Worm (Caenorhabditis elegans) whole organism, young adult: Measurements from ENCODE around the gene T09F3.5.

Experiments
- B0336.3 ChIP-seq: fragments of 200-800 bp; sonication (Bioruptor generic); IDR thresholded peaks from 2 replicates; pipeline ENCODE4 v1.3.6; 2022; ENCODE audit warnings: missing genetic modification characterization, missing compliant biosample characterization
- F33H1.4 ChIP-seq: fragments of 200-800 bp; sonication (Bioruptor generic); IDR thresholded peaks from 2 replicates; pipeline ENCODE4 v1.3.6; 2022; ENCODE audit warnings: missing genetic modification reagents, missing genetic modification characterization, missing compliant biosample characterization
- F52B5.7 ChIP-seq: sonication (generic microtip); optimal IDR thresholded peaks from 2 replicates; lab custom pipeline; 2016; ENCODE audit warnings: mild to moderate bottlenecking, missing genetic modification characterization, missing compliant biosample characterization
- F55B11.4 ChIP-seq: sonication (generic microtip); optimal IDR thresholded peaks from 2 replicates; lab custom pipeline; 2016; ENCODE audit warnings: missing compliant biosample characterization, missing genetic modification characterization, borderline replicate concordance; ENCODE audit not compliant: insufficient read depth
- K11D2.4 ChIP-seq: fragments of 200-800 bp; sonication (Bioruptor generic); IDR thresholded peaks from 2 replicates; pipeline ENCODE4 v1.3.6; 2022; ENCODE audit warnings: missing genetic modification reagents, missing genetic modification characterization, missing compliant biosample characterization
- T07F8.4 ChIP-seq: sonication (generic microtip); optimal IDR thresholded peaks from 2 replicates; lab custom pipeline; 2016; ENCODE audit warnings: mild to moderate bottlenecking, missing genetic modification characterization, moderate library complexity, missing compliant biosample characterization
- Y53F4B.3 ChIP-seq: fragments of 200-800 bp; sonication (Bioruptor generic); IDR thresholded peaks from 2 replicates; pipeline ENCODE4 v1.3.6; 2022; ENCODE audit warnings: missing genetic modification reagents, missing genetic modification characterization, missing compliant biosample characterization
- Y67H2A.10 ChIP-seq: fragments of 200-800 bp; sonication (Bioruptor generic); conservative IDR thresholded peaks from 2 replicates; pipeline ENCODE4 v1.3.6; 2022; ENCODE audit warnings: missing genetic modification reagents, missing genetic modification characterization, missing compliant biosample characterization
- atf-7 ChIP-seq: sonication (generic microtip); optimal IDR thresholded peaks from 2 replicates; lab custom pipeline; 2017; ENCODE audit warnings: mild to moderate bottlenecking, missing genetic modification characterization, missing compliant biosample characterization
- athp-1 ChIP-seq: sonication (generic microtip); optimal IDR thresholded peaks from 2 replicates; lab custom pipeline; 2017; ENCODE audit warnings: mild to moderate bottlenecking, missing genetic modification characterization, missing compliant biosample characterization
- ccch-3 ChIP-seq: fragments of 200-800 bp; sonication (Bioruptor generic); optimal IDR thresholded peaks from 2 replicates; lab custom pipeline; 2018; ENCODE audit warnings: mild to moderate bottlenecking, missing genetic modification characterization, missing compliant biosample characterization
- cebp-1 ChIP-seq, 2 experiments: fragments of 200-800 bp in 1 of 2; sonication (Bioruptor generic) in 1 of 2; sonication (generic microtip) in 1 of 2; IDR thresholded peaks in 1 of 2; optimal IDR thresholded peaks in 1 of 2; 2 replicates each; pipeline versions ENCODE4 v1.3.6 to Lab custom; 2017 to 2022; ENCODE audit warnings: missing compliant biosample characterization in 2 of 2, missing genetic modification characterization in 2 of 2, mild to moderate bottlenecking in 1 of 2, missing genetic modification reagents in 1 of 2, moderate library complexity in 1 of 2
- cebp-2 ChIP-seq: fragments of 200-800 bp; sonication (Bioruptor generic); IDR thresholded peaks from 2 replicates; pipeline ENCODE4 v1.3.6; 2022; ENCODE audit warnings: missing genetic modification characterization, missing compliant biosample characterization
- ceh-27 ChIP-seq: fragments of 200-800 bp; sonication (Bioruptor generic); optimal IDR thresholded peaks from 2 replicates; lab custom pipeline; 2018; ENCODE audit warnings: mild to moderate bottlenecking, missing genetic modification characterization, moderate library complexity, missing compliant biosample characterization
- ceh-40 ChIP-seq: fragments of 200-800 bp; sonication (Bioruptor generic); IDR thresholded peaks from 2 replicates; pipeline ENCODE4 v1.3.6; 2022; ENCODE audit warnings: missing genetic modification characterization, missing compliant biosample characterization
- ceh-58 ChIP-seq: fragments of 200-800 bp; sonication (Bioruptor generic); IDR thresholded peaks from 2 replicates; pipeline ENCODE4 v1.3.6; 2022; ENCODE audit warnings: missing genetic modification characterization, missing compliant biosample characterization
- ceh-79 ChIP-seq: sonication (generic microtip); optimal IDR thresholded peaks from 2 replicates; lab custom pipeline; 2017; ENCODE audit warnings: mild to moderate bottlenecking, missing genetic modification characterization, missing compliant biosample characterization
- die-1 ChIP-seq: sonication (generic microtip); optimal IDR thresholded peaks from 2 replicates; lab custom pipeline; 2016; ENCODE audit warnings: missing genotype, mild to moderate bottlenecking, missing genetic modification characterization, missing compliant biosample characterization
- egl-18 ChIP-seq: fragments of 200-800 bp; sonication (Bioruptor generic); IDR thresholded peaks from 2 replicates; pipeline ENCODE4 v1.3.6; 2022; ENCODE audit warnings: missing genetic modification reagents, missing genetic modification characterization, missing compliant biosample characterization
- egl-44 ChIP-seq: fragments of 200-800 bp; sonication (Bioruptor generic); IDR thresholded peaks from 2 replicates; pipeline ENCODE4 v1.3.6; 2022; ENCODE audit warnings: missing genetic modification reagents, missing genetic modification characterization, missing compliant biosample characterization
- ekl-4 ChIP-seq: fragments of 200-800 bp; sonication (Bioruptor generic); IDR thresholded peaks from 2 replicates; pipeline ENCODE4 v1.3.6; 2022; ENCODE audit warnings: missing genetic modification reagents, missing genetic modification characterization, missing compliant biosample characterization
- ets-4 ChIP-seq: fragments of 200-800 bp; sonication (Bioruptor generic); optimal IDR thresholded peaks from 2 replicates; lab custom pipeline; 2018; ENCODE audit warnings: mild to moderate bottlenecking, missing genetic modification characterization, missing compliant biosample characterization
- hmg-1.2 ChIP-seq: fragments of 200-800 bp; sonication (Bioruptor generic); IDR thresholded peaks from 2 replicates; pipeline ENCODE4 v1.3.6; 2022; ENCODE audit warnings: missing genetic modification reagents, missing genetic modification characterization, missing compliant biosample characterization
- hmg-20 ChIP-seq: fragments of 200-800 bp; sonication (Bioruptor generic); IDR thresholded peaks from 2 replicates; pipeline ENCODE4 v1.3.6; 2022; ENCODE audit warnings: missing genetic modification reagents, missing genetic modification characterization, missing compliant biosample characterization
- lag-1 ChIP-seq: fragments of 200-800 bp; sonication (Bioruptor generic); IDR thresholded peaks from 2 replicates; pipeline ENCODE4 v1.3.6; 2022; ENCODE audit warnings: missing genetic modification reagents, missing genetic modification characterization, missing compliant biosample characterization
- lin-26 ChIP-seq: fragments of 200-800 bp; sonication (Bioruptor generic); IDR thresholded peaks from 2 replicates; pipeline ENCODE4 v1.3.6; 2022; ENCODE audit warnings: missing genetic modification reagents, missing genetic modification characterization, missing compliant biosample characterization
- lin-40 ChIP-seq: sonication (generic microtip); optimal IDR thresholded peaks from 2 replicates; lab custom pipeline; 2016; ENCODE audit warnings: missing genetic modification characterization, mild to moderate bottlenecking, missing compliant biosample characterization, missing genotype, missing genetic modification reagents
- lin-54 ChIP-seq: fragments of 200-800 bp; sonication (Bioruptor generic); optimal IDR thresholded peaks from 2 replicates; lab custom pipeline; 2018; ENCODE audit warnings: mild to moderate bottlenecking, missing genetic modification characterization, missing compliant biosample characterization
- lsl-1 ChIP-seq: fragments of 200-800 bp; sonication (Bioruptor generic); optimal IDR thresholded peaks from 2 replicates; lab custom pipeline; 2018; ENCODE audit warnings: mild to moderate bottlenecking, missing genetic modification characterization, moderate library complexity, missing compliant biosample characterization
- lsy-27 ChIP-seq: sonication (generic microtip); optimal IDR thresholded peaks from 2 replicates; lab custom pipeline; 2017; ENCODE audit warnings: missing genetic modification characterization, mild to moderate bottlenecking, missing compliant biosample characterization, antibody characterized with exemption, missing genotype, borderline replicate concordance; ENCODE audit not compliant: insufficient read depth
- madf-10 ChIP-seq: sonication (generic microtip); optimal IDR thresholded peaks from 2 replicates; lab custom pipeline; 2016; ENCODE audit warnings: mild to moderate bottlenecking, missing genetic modification characterization, missing compliant biosample characterization
- mel-28 ChIP-seq: sonication (generic microtip); optimal IDR thresholded peaks from 2 replicates; lab custom pipeline; 2016; ENCODE audit warnings: borderline replicate concordance, mild to moderate bottlenecking, missing genetic modification characterization, missing compliant biosample characterization
- mes-4 ChIP-seq: sonication (generic microtip); optimal IDR thresholded peaks from 2 replicates; lab custom pipeline; 2016; ENCODE audit warnings: missing genotype, missing genetic modification characterization, missing compliant biosample characterization
- nhr-80 ChIP-seq: sonication (generic microtip); optimal IDR thresholded peaks from 2 replicates; lab custom pipeline; 2016; ENCODE audit warnings: missing genetic modification characterization, missing compliant biosample characterization
- nhr-90 ChIP-seq: sonication (generic microtip); optimal IDR thresholded peaks from 2 replicates; lab custom pipeline; 2016; ENCODE audit warnings: missing genotype, mild to moderate bottlenecking, missing genetic modification characterization, missing compliant biosample characterization
- sea-2 ChIP-seq: fragments of 200-800 bp; sonication (Bioruptor generic); IDR thresholded peaks from 2 replicates; pipeline ENCODE4 v1.3.6; 2022; ENCODE audit warnings: missing genetic modification characterization, missing compliant biosample characterization
- somi-1 ChIP-seq: fragments of 200-800 bp; sonication (Bioruptor generic); optimal IDR thresholded peaks from 2 replicates; lab custom pipeline; 2018; ENCODE audit warnings: mild to moderate bottlenecking, missing genetic modification characterization, missing compliant biosample characterization
- sptf-2 ChIP-seq: fragments of 200-800 bp; sonication (Bioruptor generic); optimal IDR thresholded peaks from 2 replicates; lab custom pipeline; 2018; ENCODE audit warnings: mild to moderate bottlenecking, missing genetic modification characterization, missing compliant biosample characterization
- tbx-9 ChIP-seq: sonication (generic microtip); optimal IDR thresholded peaks from 2 replicates; lab custom pipeline; 2016; ENCODE audit warnings: borderline replicate concordance, missing genetic modification characterization, inconsistent platforms, missing compliant biosample characterization
- xnd-1 ChIP-seq: sonication (generic microtip); optimal IDR thresholded peaks from 2 replicates; lab custom pipeline; 2016; ENCODE audit warnings: missing genotype, missing genetic modification reagents, missing genetic modification characterization, missing compliant biosample characterization
- zfh-2 ChIP-seq: fragments of 200-800 bp; sonication (Bioruptor generic); conservative IDR thresholded peaks from 2 replicates; pipeline ENCODE4 v1.3.6; 2022; ENCODE audit warnings: missing genetic modification reagents, missing genetic modification characterization, missing compliant biosample characterization
- ztf-18 ChIP-seq: sonication (generic microtip); optimal IDR thresholded peaks from 2 replicates; lab custom pipeline; 2016; ENCODE audit warnings: missing genotype, mild to moderate bottlenecking, missing genetic modification characterization, missing compliant biosample characterization
- ztf-22 ChIP-seq: fragments of 200-800 bp; sonication (Bioruptor generic); optimal IDR thresholded peaks from 2 replicates; lab custom pipeline; 2018; ENCODE audit warnings: mild to moderate bottlenecking, missing genetic modification characterization, moderate library complexity, missing compliant biosample characterization
- ztf-6 ChIP-seq: fragments of 200-800 bp; sonication (Bioruptor generic); IDR thresholded peaks from 2 replicates; pipeline ENCODE4 v1.3.6; 2022; ENCODE audit warnings: missing genetic modification reagents, missing genetic modification characterization, missing compliant biosample characterization

T09F3.5 gene

DNA sequence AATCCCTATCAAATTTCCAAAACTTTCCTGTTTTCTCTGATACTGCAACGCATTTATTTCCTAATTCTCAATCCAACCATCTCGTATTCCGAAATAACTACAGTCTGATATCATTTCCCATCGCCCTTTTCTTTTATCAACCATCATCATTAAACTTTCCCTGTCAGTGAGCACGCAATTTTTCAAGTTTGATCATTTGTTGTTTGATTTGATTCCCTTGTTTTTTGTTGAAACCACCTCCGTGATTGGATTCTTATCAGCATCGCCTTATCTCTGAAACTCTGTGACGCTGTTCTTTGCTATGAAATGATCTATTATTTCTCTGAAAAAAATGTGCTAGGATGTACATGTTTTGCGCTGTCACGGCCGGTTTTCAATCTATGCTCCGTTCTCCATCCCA lies 6.3 kb downstream of the T09F3.5 start:
- TF ChIP-seq nhr-80 (tag; lab: Kevin White, UChicago) (peak; percentile 92), atf-7 (tag; lab: Kevin White, UChicago) (no peak)

DNA sequence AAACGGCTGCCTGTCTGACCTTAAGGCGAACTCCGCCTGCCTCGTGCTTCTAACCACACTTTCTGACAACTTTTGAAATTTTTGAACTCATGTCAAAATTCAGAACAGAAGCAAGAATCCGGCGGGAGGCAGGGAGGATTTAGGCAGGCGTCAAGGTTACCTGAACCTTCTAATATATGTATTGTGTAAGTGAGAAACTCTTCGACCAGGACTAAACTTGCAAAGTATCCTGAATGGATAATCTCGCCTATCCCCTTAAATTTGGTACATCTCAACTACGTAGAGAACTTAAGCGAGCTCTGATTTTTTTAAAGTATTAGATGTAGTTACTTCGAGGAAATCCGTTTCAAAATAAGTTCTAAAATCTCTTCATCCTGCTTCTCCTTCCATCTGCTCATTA lies 14.3 kb downstream of the T09F3.5 start, which contains the start of gene E04D5.5:
TSS of gene E04D5.5 (plus strand) at position 301 of the 400 bp plus-strand sequence.
- TF ChIP-seq ceh-79 (tag; lab: Kevin White, UChicago) (no peak), hmg-20 (GFP tag; lab: Robert Waterston, UW) (no peak), sea-2 (GFP tag; lab: Robert Waterston, UW) (no peak), B0336.3 (GFP tag; lab: Robert Waterston, UW) (no peak), die-1 (tag; lab: Kevin White, UChicago) (no peak), ztf-6 (GFP tag; lab: Robert Waterston, UW) (no peak), ceh-27 (no peak), lin-54 (GFP tag; lab: Kevin White, UChicago) (no peak), madf-10 (tag; lab: Kevin White, UChicago) (no peak), ccch-3 (GFP tag; lab: Kevin White, UChicago) (no peak)
- TF ChIP-seq, all 124 proteins: peak for 0

- no peak for TF ChIP-seq T07F8.4 (tag; lab: Kevin White, UChicago)
- no peak for TF ChIP-seq atf-7 (tag; lab: Kevin White, UChicago)
- TF ChIP-seq lag-1 (GFP tag; lab: Robert Waterston, UW) = no peak
- TF ChIP-seq sptf-2 (GFP tag; lab: Kevin White, UChicago) = no peak
- no peak for TF ChIP-seq egl-44 (GFP tag; lab: Robert Waterston, UW)
- TF ChIP-seq lin-26 (GFP tag; lab: Robert Waterston, UW) = no peak
- TF ChIP-seq F55B11.4 (tag; lab: Kevin White, UChicago) = no peak
- no peak for TF ChIP-seq cebp-1 (GFP tag; IDR thresholded peaks at IDR 0.05; lab: Robert Waterston, UW)
- TF ChIP-seq cebp-1 (tag; optimal IDR thresholded peaks at IDR 0.05; lab: Kevin White, UChicago) = peak; percentile 31
- TF ChIP-seq Y67H2A.10 (GFP tag; lab: Robert Waterston, UW) = no peak
- TF ChIP-seq egl-18 (GFP tag; lab: Robert Waterston, UW) = no peak
- TF ChIP-seq tbx-9 (tag; lab: Kevin White, UChicago) = no peak
- 0 out of 2 replicates have a peak, but pooled peaks have one; percentile 5 for TF ChIP-seq hmg-1.2 (GFP tag; lab: Robert Waterston, UW)
- TF ChIP-seq ztf-6 (GFP tag; lab: Robert Waterston, UW) = no peak
- peak; percentile 61 for TF ChIP-seq lsl-1 (GFP tag; lab: Kevin White, UChicago)
- peak; percentile 72 for TF ChIP-seq xnd-1 (tag; lab: Kevin White, UChicago)
- TF ChIP-seq ztf-18 (tag; lab: Kevin White, UChicago) = no peak
- TF ChIP-seq somi-1 (GFP tag; lab: Kevin White, UChicago) = no peak
- no peak for TF ChIP-seq ets-4 (GFP tag; lab: Kevin White, UChicago)
- no peak for TF ChIP-seq nhr-90 (tag; lab: Kevin White, UChicago)
- TF ChIP-seq lin-40 = no peak
- no peak for TF ChIP-seq lin-54 (GFP tag; lab: Kevin White, UChicago)
- TF ChIP-seq ceh-58 (GFP tag; lab: Robert Waterston, UW) = no peak
- peak; percentile 58 for TF ChIP-seq F33H1.4 (GFP tag; lab: Robert Waterston, UW)
- no peak for TF ChIP-seq ztf-22
- no peak for TF ChIP-seq mes-4 (tag; lab: Kevin White, UChicago)
- TF ChIP-seq zfh-2 (GFP tag; lab: Robert Waterston, UW) = no peak
- no peak for TF ChIP-seq cebp-2 (GFP tag; lab: Robert Waterston, UW)
- no peak for TF ChIP-seq F52B5.7
- no peak for TF ChIP-seq lsy-27
- no peak for TF ChIP-seq mel-28 (tag; lab: Kevin White, UChicago)
- TF ChIP-seq ceh-40 (GFP tag; lab: Robert Waterston, UW) = no peak
- TF ChIP-seq ceh-27 = no peak
- TF ChIP-seq ekl-4 (GFP tag; lab: Robert Waterston, UW) = no peak
- TF ChIP-seq athp-1 (tag; lab: Kevin White, UChicago) = no peak
- no peak for TF ChIP-seq K11D2.4
- no peak for TF ChIP-seq Y53F4B.3
Observed at ce11 chrII:10416332-10416863, 19.7 kb downstream of the T09F3.5 start, which contains the start of gene eif-2A. Gene eif-2A, plus strand, starts transcription at chrII:10416800.
